Worm (Caenorhabditis elegans) whole organism, L1 larva: ENCODE results near the gene nsph-4.1.

ENCODE experiments used
- hpl-2 ChIP-seq: fragments of 150-350 bp; optimal IDR thresholded peaks from 2 replicates; lab custom pipeline; 2014; ENCODE audit warnings: missing biosample characterization, missing genetic modification reagents, missing genetic modification characterization
- jun-1 ChIP-seq: fragments of 150-350 bp; optimal IDR thresholded peaks from 2 replicates; lab custom pipeline; 2014; ENCODE audit warnings: missing biosample characterization, missing genetic modification reagents, missing genetic modification characterization

DNA sequence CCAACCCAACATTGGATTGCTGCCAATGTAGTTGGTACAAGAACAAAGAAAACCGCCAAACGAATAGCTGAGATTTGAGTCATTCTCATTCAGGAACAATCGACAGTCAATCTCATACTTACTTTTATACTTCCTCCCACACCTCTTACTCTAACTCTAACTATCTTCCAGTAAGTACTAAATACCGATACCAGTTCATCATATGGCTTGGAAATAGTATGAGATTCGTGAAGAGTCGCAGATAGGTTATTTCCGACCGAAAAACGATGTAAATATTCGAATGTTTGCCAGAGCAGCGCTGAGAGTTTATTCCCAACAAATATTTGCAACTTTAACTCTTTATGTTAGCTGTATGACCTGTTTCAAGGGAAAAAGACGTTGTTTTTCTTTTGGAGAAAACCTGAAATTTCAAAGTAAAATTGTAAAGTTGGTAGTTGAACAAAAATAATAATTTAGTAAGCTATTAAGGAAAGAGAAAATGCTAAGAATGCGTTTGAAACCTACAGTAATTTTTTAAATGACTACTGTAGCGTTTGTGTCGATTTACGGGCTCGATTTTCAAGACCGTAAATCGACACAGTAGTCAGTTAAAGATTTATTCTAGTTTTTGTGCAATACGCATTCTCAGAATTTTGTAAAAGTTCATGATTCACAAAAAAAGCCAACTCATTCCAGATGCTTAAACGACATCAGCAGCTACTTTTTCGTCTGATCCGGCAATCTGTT, 40.0 kb upstream of the nsph-4.1 start, which contains the start of the genes W03F8.6 and mtrf-1L:
- no peak for TF ChIP-seq hpl-2 (GFP tag; lab: Kevin White, UChicago)
- TF ChIP-seq jun-1 (tag; lab: Kevin White, UChicago): no peak
